Worm (Caenorhabditis elegans) whole organism, L3 larva: ENCODE results near the gene clec-215.

Source experiments
- ceh-16 ChIP-seq: sonication (generic microtip); optimal IDR thresholded peaks from 2 replicates; lab custom pipeline; 2017; ENCODE audit warnings: missing biosample characterization, missing genetic modification characterization
- nhr-12 ChIP-seq: fragments of 150-350 bp; optimal IDR thresholded peaks from 2 replicates; lab custom pipeline; 2014; ENCODE audit warnings: missing biosample characterization, missing genetic modification characterization
- nhr-237 ChIP-seq: fragments of 150-350 bp; optimal IDR thresholded peaks from 2 replicates; lab custom pipeline; 2014; ENCODE audit warnings: missing biosample characterization, missing genetic modification characterization

- TF ChIP-seq nhr-237 (tag; lab: Kevin White, UChicago) (no peak), nhr-12 (tag; lab: Kevin White, UChicago) (no peak), ceh-16 (tag; lab: Kevin White, UChicago) (no peak)
Observed at ce11 chrV:7604858-7605257, 7.3 kb upstream of the clec-215 start, which contains the start of gene clec-213.
